Worm (Caenorhabditis elegans) whole organism, early embryonic: Measurements from ENCODE around the gene K10G4.10.

Source experiments
- aly-1 ChIP-seq: sonication (generic microtip); optimal IDR thresholded peaks from 2 replicates; lab custom pipeline; 2016; ENCODE audit warnings: missing genetic modification characterization, missing compliant biosample characterization
- ama-1 ChIP-seq: fragments of 150-350 bp; optimal IDR thresholded peaks from 2 replicates; lab custom pipeline; 2014
- ceh-36 ChIP-seq: sonication (generic microtip); optimal IDR thresholded peaks from 2 replicates; lab custom pipeline; 2016; ENCODE audit warnings: missing genetic modification characterization, inconsistent platforms, missing compliant biosample characterization
- flt-1 ChIP-seq: fragments of 200-800 bp; sonication (Bioruptor generic); IDR thresholded peaks from 2 replicates; pipeline ENCODE4 v1.3.6; 2022; ENCODE audit warnings: missing genetic modification characterization, missing compliant biosample characterization

DNA sequence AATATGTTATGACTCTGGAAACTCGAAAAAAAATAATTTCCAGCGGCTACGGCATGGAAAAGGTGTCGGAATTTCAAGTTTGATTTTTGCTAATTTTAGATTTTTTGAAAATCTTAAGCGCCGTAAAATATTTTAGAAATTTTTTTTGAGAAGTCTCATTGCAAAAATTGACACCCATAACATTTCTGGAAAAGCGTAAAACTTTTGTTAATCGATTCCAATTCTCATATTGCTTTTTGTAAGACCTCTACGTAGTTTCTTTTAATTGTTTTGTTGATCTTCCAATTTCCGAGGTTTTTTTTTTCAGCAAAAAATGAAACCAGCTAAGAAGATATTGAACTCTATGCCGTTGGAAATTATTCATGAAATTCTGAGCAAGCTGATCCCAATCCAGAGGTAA lies 14.5 kb upstream of the K10G4.10 start, which contains the start of gene fbxa-85:
- TF ChIP-seq ceh-36 (tag; lab: Kevin White, UChicago) (no peak), ama-1 (lab: Kevin White, UChicago) (no peak), aly-1 (tag; lab: Kevin White, UChicago) (no peak), flt-1 (GFP tag; lab: Robert Waterston, UW) (no peak)
